Fruit fly (Drosophila melanogaster) whole organism, embryonic: ENCODE measurements around the gene orb.
A peak's percentile ranks its signal among the peaks of the same experiment; 100 is the strongest.

Experiments used
- CG10209 ChIP-seq: fragments of 200-800 bp; sonication (Bioruptor generic); optimal IDR thresholded peaks from 3 replicates; lab custom pipeline; 2017; ENCODE audit warnings: missing biosample characterization, mild to moderate bottlenecking, missing genetic modification characterization, missing genetic modification reagents
- CG10431 ChIP-seq: fragments of 200-800 bp; sonication (Bioruptor generic); optimal IDR thresholded peaks from 3 replicates; lab custom pipeline; 2018; ENCODE audit warnings: missing biosample characterization, mild to moderate bottlenecking, missing genetic modification characterization
- CG11398 ChIP-seq: fragments of 200-800 bp; sonication (Bioruptor generic); optimal IDR thresholded peaks from 2 replicates; lab custom pipeline; 2016; ENCODE audit warnings: missing biosample characterization, missing genetic modification characterization
- CG11560 ChIP-seq: fragments of 200-800 bp; sonication (Bioruptor generic); IDR thresholded peaks from 3 replicates; pipeline ENCODE4 v1.3.6; 2022; ENCODE audit warnings: missing biosample characterization, missing genetic modification characterization
- CG11696 ChIP-seq: fragments of 200-800 bp; sonication (Bioruptor generic); IDR thresholded peaks from 2 replicates; pipeline ENCODE4 v1.3.6; 2022; ENCODE audit warnings: missing biosample characterization, missing genetic modification characterization
- CG12769 ChIP-seq: fragments of 200-800 bp; sonication (Bioruptor generic); optimal IDR thresholded peaks from 2 replicates; lab custom pipeline; 2019; ENCODE audit warnings: missing biosample characterization, mild to moderate bottlenecking, missing genetic modification characterization, moderate library complexity
- CG14050 ChIP-seq: fragments of 200-800 bp; sonication (Bioruptor generic); IDR thresholded peaks from 3 replicates; pipeline ENCODE4 v1.3.6; 2022; ENCODE audit warnings: missing biosample characterization, missing genetic modification characterization
- CG15479 ChIP-seq: fragments of 200-800 bp; sonication (Bioruptor generic); optimal IDR thresholded peaks from 3 replicates; lab custom pipeline; 2019; ENCODE audit warnings: missing biosample characterization, mild to moderate bottlenecking, missing genetic modification characterization, moderate library complexity
- CG16779 ChIP-seq: fragments of 200-800 bp; sonication (Bioruptor generic); IDR thresholded peaks from 2 replicates; pipeline ENCODE4 v1.3.6; 2022; ENCODE audit warnings: missing biosample characterization, missing genetic modification characterization
- CG17802 ChIP-seq: fragments of 200-800 bp; sonication (Bioruptor generic); optimal IDR thresholded peaks from 2 replicates; lab custom pipeline; 2018; ENCODE audit warnings: missing biosample characterization, mild to moderate bottlenecking, missing genetic modification characterization, moderate library complexity
- CG18262 ChIP-seq: fragments of 200-800 bp; optimal IDR thresholded peaks from 3 replicates; lab custom pipeline; 2019; ENCODE audit warnings: missing biosample characterization, mild to moderate bottlenecking, missing genetic modification characterization, moderate library complexity
- CG34422 ChIP-seq: fragments of 200-800 bp; sonication (Bioruptor generic); IDR thresholded peaks from 3 replicates; pipeline ENCODE4 v1.3.6; 2022; ENCODE audit warnings: missing biosample characterization, missing genetic modification characterization
- CG4854 ChIP-seq: fragments of 200-800 bp; sonication (Bioruptor generic); optimal IDR thresholded peaks from 2 replicates; lab custom pipeline; 2016; ENCODE audit warnings: missing biosample characterization, missing genetic modification characterization, inconsistent platforms
- CG6175 ChIP-seq: fragments of 200-800 bp; sonication (Bioruptor generic); IDR thresholded peaks from 3 replicates; pipeline ENCODE4 v1.3.6; 2022; ENCODE audit warnings: missing biosample characterization, missing genetic modification characterization
- CG6689 ChIP-seq: fragments of 200-800 bp; sonication (Bioruptor generic); IDR thresholded peaks from 2 replicates; pipeline ENCODE4 v1.3.6; 2022; ENCODE audit warnings: missing biosample characterization, missing genetic modification characterization
- CG6765 ChIP-seq: fragments of 200-800 bp; sonication (Bioruptor generic); optimal IDR thresholded peaks from 3 replicates; lab custom pipeline; 2017; ENCODE audit warnings: missing biosample characterization, mild to moderate bottlenecking, missing genetic modification characterization
- CG7372 ChIP-seq: fragments of 200-800 bp; sonication (Bioruptor generic); IDR thresholded peaks from 2 replicates; pipeline ENCODE4 v1.3.6; 2022; ENCODE audit warnings: missing biosample characterization, missing genetic modification characterization
- CG7786 ChIP-seq: fragments of 200-800 bp; sonication (Bioruptor generic); optimal IDR thresholded peaks from 2 replicates; lab custom pipeline; 2016; ENCODE audit warnings: missing biosample characterization, missing genetic modification characterization
- CG7987 ChIP-seq: fragments of 200-800 bp; sonication (Bioruptor generic); optimal IDR thresholded peaks from 2 replicates; lab custom pipeline; 2018; ENCODE audit warnings: missing biosample characterization, mild to moderate bottlenecking, missing genetic modification characterization, moderate library complexity
- CG8478 ChIP-seq: fragments of >200 bp; optimal IDR thresholded peaks from 2 replicates; lab custom pipeline; 2018
- CG9609 ChIP-seq: fragments of 200-800 bp; sonication (Bioruptor generic); optimal IDR thresholded peaks from 3 replicates; lab custom pipeline; 2016; ENCODE audit warnings: missing biosample characterization, missing genetic modification characterization
- CG9797 ChIP-seq: fragments of 200-800 bp; sonication (Bioruptor generic); optimal IDR thresholded peaks from 3 replicates; lab custom pipeline; 2018; ENCODE audit warnings: missing biosample characterization, mild to moderate bottlenecking, missing genetic modification characterization
- CG9876 ChIP-seq: fragments of 200-800 bp; sonication (Bioruptor generic); optimal IDR thresholded peaks from 2 replicates; lab custom pipeline; 2016; ENCODE audit warnings: missing biosample characterization, missing genetic modification characterization
- CkIIα-i1 ChIP-seq: fragments of 200-800 bp; sonication (Bioruptor generic); IDR thresholded peaks from 2 replicates; pipeline ENCODE4 v1.3.6; 2022; ENCODE audit warnings: missing biosample characterization, missing genetic modification characterization
- Dll ChIP-seq: fragments of 200-800 bp; sonication (Bioruptor generic); IDR thresholded peaks from 4 replicates; pipeline ENCODE4 v1.3.6; 2022; ENCODE audit warnings: missing biosample characterization, missing genetic modification characterization; ENCODE audit not compliant: partially characterized antibody
- Fer1 ChIP-seq: fragments of 200-800 bp; sonication (Bioruptor generic); optimal IDR thresholded peaks from 2 replicates; lab custom pipeline; 2017; ENCODE audit warnings: missing biosample characterization, mild to moderate bottlenecking, missing genetic modification characterization
- Fer2 ChIP-seq: fragments of 200-800 bp; sonication (Bioruptor generic); optimal IDR thresholded peaks from 2 replicates; lab custom pipeline; 2018; ENCODE audit warnings: missing biosample characterization, mild to moderate bottlenecking, missing genetic modification characterization, moderate library complexity
- GATAe ChIP-seq: fragments of 200-800 bp; sonication (Bioruptor generic); conservative IDR thresholded peaks from 2 replicates; pipeline ENCODE4 v1.3.6; 2022; ENCODE audit warnings: missing biosample characterization, missing genetic modification characterization
- HLH3B ChIP-seq: fragments of 200-800 bp; sonication (Bioruptor generic); IDR thresholded peaks from 2 replicates; pipeline ENCODE4 v1.3.6; 2022; ENCODE audit warnings: missing biosample characterization, missing genetic modification characterization
- HmgD ChIP-seq: fragments of 200-800 bp; sonication (Bioruptor generic); optimal IDR thresholded peaks from 3 replicates; lab custom pipeline; 2016; ENCODE audit warnings: missing biosample characterization, missing genetic modification characterization
- HmgZ ChIP-seq: fragments of 200-800 bp; sonication (Bioruptor generic); optimal IDR thresholded peaks from 2 replicates; lab custom pipeline; 2018; ENCODE audit warnings: missing biosample characterization, mild to moderate bottlenecking, missing genetic modification characterization
- MESR4 ChIP-seq: fragments of 200-800 bp; sonication (Bioruptor generic); optimal IDR thresholded peaks from 2 replicates; lab custom pipeline; 2018; ENCODE audit warnings: missing biosample characterization, mild to moderate bottlenecking, missing genetic modification characterization, moderate library complexity
- Nf-YA ChIP-seq: fragments of 200-800 bp; sonication (Bioruptor generic); IDR thresholded peaks from 2 replicates; pipeline ENCODE4 v1.3.6; 2022; ENCODE audit warnings: missing biosample characterization, missing genetic modification characterization
- Trl ChIP-seq, 3 experiments: fragments of >200 bp in 2 of 3; fragments of 200-800 bp in 1 of 3; sonication (Bioruptor generic) in 1 of 3; optimal IDR thresholded peaks; 2 replicates in 1 of 3; 3 replicates in 2 of 3; lab custom pipeline; 2016 to 2017; ENCODE audit warnings: missing biosample characterization in 1 of 3, missing genetic modification characterization in 1 of 3
- aop ChIP-seq: fragments of 200-800 bp; sonication (Bioruptor generic); IDR thresholded peaks from 2 replicates; pipeline ENCODE4 v1.3.6; 2022; ENCODE audit warnings: missing biosample characterization, missing genetic modification characterization
- ci ChIP-seq: fragments of 200-800 bp; sonication (Bioruptor generic); IDR thresholded peaks from 3 replicates; pipeline ENCODE4 v1.3.6; 2022; ENCODE audit warnings: missing biosample characterization, missing genetic modification characterization
- crol ChIP-seq: fragments of 200-800 bp; sonication (Bioruptor generic); IDR thresholded peaks from 2 replicates; pipeline ENCODE4 v1.3.6; 2022; ENCODE audit warnings: missing biosample characterization, missing genetic modification characterization
- crp ChIP-seq, 2 experiments: fragments of 200-800 bp; sonication (Bioruptor generic); optimal IDR thresholded peaks; 2 replicates in 1 of 2; 3 replicates in 1 of 2; lab custom pipeline; 2017; ENCODE audit warnings: missing biosample characterization in 2 of 2, missing genetic modification characterization in 2 of 2, mild to moderate bottlenecking in 1 of 2, moderate library complexity in 1 of 2
- eve ChIP-seq, 2 experiments: fragments of >200 bp; optimal IDR thresholded peaks; 2 replicates each; lab custom pipeline; 2017; ENCODE audit warnings: missing biosample characterization in 2 of 2, missing genetic modification characterization in 2 of 2
- fd3F ChIP-seq: fragments of 200-800 bp; sonication (Bioruptor generic); optimal IDR thresholded peaks from 2 replicates; lab custom pipeline; 2018; ENCODE audit warnings: missing biosample characterization, mild to moderate bottlenecking, missing genetic modification characterization, moderate library complexity
- hbn ChIP-seq: fragments of 200-800 bp; sonication (Bioruptor generic); IDR thresholded peaks from 2 replicates; pipeline ENCODE4 v1.3.6; 2022; ENCODE audit warnings: missing biosample characterization, missing genetic modification characterization; ENCODE audit not compliant: partially characterized antibody
- hth ChIP-seq: fragments of >200 bp; optimal IDR thresholded peaks from 2 replicates; lab custom pipeline; 2017; ENCODE audit warnings: inconsistent platforms
- pho ChIP-seq: fragments of 200-800 bp; sonication (Bioruptor generic); optimal IDR thresholded peaks from 2 replicates; lab custom pipeline; 2016; ENCODE audit warnings: missing biosample characterization, missing genetic modification characterization
- psq ChIP-seq: fragments of 200-800 bp; sonication (Bioruptor generic); optimal IDR thresholded peaks from 2 replicates; lab custom pipeline; 2017; ENCODE audit warnings: missing biosample characterization, missing genetic modification characterization
- pzg ChIP-seq: fragments of 200-800 bp; sonication (Bioruptor generic); optimal IDR thresholded peaks from 3 replicates; lab custom pipeline; 2018; ENCODE audit warnings: missing biosample characterization, mild to moderate bottlenecking, missing genetic modification characterization, moderate library complexity
- row ChIP-seq: fragments of 200-800 bp; sonication (Bioruptor generic); IDR thresholded peaks from 3 replicates; pipeline ENCODE4 v1.3.6; 2022; ENCODE audit warnings: missing biosample characterization, missing genetic modification characterization
- stc ChIP-seq: fragments of 200-800 bp; sonication (Bioruptor generic); IDR thresholded peaks from 2 replicates; pipeline ENCODE4 v1.3.6; 2022; ENCODE audit warnings: missing biosample characterization, missing genetic modification characterization
- tap ChIP-seq: fragments of 200-800 bp; optimal IDR thresholded peaks from 3 replicates; lab custom pipeline; 2019; ENCODE audit warnings: missing biosample characterization, mild to moderate bottlenecking, missing genetic modification characterization, moderate library complexity
- twi ChIP-seq: fragments of 200-800 bp; optimal IDR thresholded peaks from 2 replicates; lab custom pipeline; 2019; ENCODE audit warnings: missing biosample characterization, mild to moderate bottlenecking, missing genetic modification characterization, moderate library complexity
- zen ChIP-seq: fragments of 200-800 bp; sonication (Bioruptor generic); optimal IDR thresholded peaks from 3 replicates; lab custom pipeline; 2018; ENCODE audit warnings: missing biosample characterization, mild to moderate bottlenecking, missing genetic modification characterization, moderate library complexity

The orb gene

dm6 chr3R:23221680-23222148 is 58.9 kb downstream of the orb start (continued):
- TF ChIP-seq Dll (GFP tag; lab: Robert Waterston, UW), result peak; percentile 47; the same call in 1 of the 4 replicates
- TF ChIP-seq HmgZ (tag; lab: Kevin White, UChicago), result peak; percentile 37
- TF ChIP-seq HLH3B (GFP tag; lab: Robert Waterston, UW), result no peak
- TF ChIP-seq CkIIα-i1 (GFP tag; lab: Robert Waterston, UW), result no peak
- TF ChIP-seq ci (GFP tag; lab: Robert Waterston, UW), result 0 out of 3 replicates have a peak, but pooled peaks have one; percentile 36
- no peak for TF ChIP-seq CG16779 (GFP tag; lab: Robert Waterston, UW)
- no peak for TF ChIP-seq CG6689 (GFP tag; lab: Robert Waterston, UW)
- TF ChIP-seq CG6765, result no peak
- no peak for TF ChIP-seq MESR4 (GFP tag; lab: Kevin White, UChicago)
- no peak for TF ChIP-seq zen (tag; lab: Kevin White, UChicago)
- peak; percentile 33 for TF ChIP-seq CG9797 (GFP tag; lab: Kevin White, UChicago)
- TF ChIP-seq CG10209 (GFP tag; lab: Kevin White, UChicago), result no peak
- TF ChIP-seq psq, result peak; percentile 8
- TF ChIP-seq CG11696, result no peak
- peak in 1 of 2 experiments; percentile 31 for TF ChIP-seq Trl (optimal IDR thresholded peaks at IDR 0.05; lab: Kevin White, UChicago)
- no peak for TF ChIP-seq Trl (GFP tag; optimal IDR thresholded peaks at IDR 0.05; lab: Kevin White, UChicago)
- TF ChIP-seq HmgD (GFP tag; lab: Kevin White, UChicago), result no peak
- TF ChIP-seq Nf-YA (GFP tag; lab: Robert Waterston, UW), result no peak
- peak; percentile 47 for TF ChIP-seq CG7987 (GFP tag; lab: Kevin White, UChicago)
- TF ChIP-seq pho (GFP tag; lab: Kevin White, UChicago), result peak; percentile 0
- TF ChIP-seq hbn (GFP tag; lab: Robert Waterston, UW), result no peak
- TF ChIP-seq Fer1, result peak; percentile 53
- no peak for TF ChIP-seq CG11560 (tag; lab: Robert Waterston, UW)
- TF ChIP-seq Fer2 (tag; lab: Kevin White, UChicago), result no peak
- TF ChIP-seq twi (tag; lab: Kevin White, UChicago), result no peak
- TF ChIP-seq CG11398 (GFP tag; lab: Kevin White, UChicago), result no peak
- no peak for TF ChIP-seq GATAe (GFP tag; lab: Robert Waterston, UW)
- peak; percentile 75 for TF ChIP-seq pzg (GFP tag; lab: Kevin White, UChicago)
- TF ChIP-seq CG4854 (GFP tag; lab: Kevin White, UChicago), result no peak

dm6 chr3R:23221003-23221679 is 59.5 kb downstream of the orb start:
- TF ChIP-seq CG7372 (GFP tag; lab: Robert Waterston, UW) (no peak), CG7786 (GFP tag; lab: Kevin White, UChicago) (no peak), CG12769 (tag; lab: Kevin White, UChicago) (peak; percentile 8), CG8478 (lab: Kevin White, UChicago) (peak; percentile 85), crol (peak; percentile 61), CG18262 (tag; lab: Kevin White, UChicago) (no peak), fd3F (GFP tag; lab: Kevin White, UChicago) (peak; percentile 1), CG6175 (GFP tag; lab: Robert Waterston, UW) (0 out of 3 replicates have a peak, but pooled peaks have one; percentile 47), crp (GFP tag; optimal IDR thresholded peaks at IDR 0.05; lab: Kevin White, UChicago) (peak in 1 of 2 experiments; percentile 66), CG15479 (GFP tag; lab: Kevin White, UChicago) (no peak), CG9609 (GFP tag; lab: Kevin White, UChicago) (no peak), CG17802 (tag; lab: Kevin White, UChicago) (no peak), CG10431 (GFP tag; lab: Kevin White, UChicago) (no peak), eve (GFP tag; optimal IDR thresholded peaks at IDR 0.05; lab: Kevin White, UChicago) (peak in 1 of 2 experiments; percentile 75), tap (tag; lab: Kevin White, UChicago) (no peak), CG14050 (no peak), stc (GFP tag; lab: Robert Waterston, UW) (0 out of 2 replicates have a peak, but pooled peaks have one; percentile 13), CG9876 (no peak), row (0 out of 3 replicates have a peak, but pooled peaks have one; percentile 26), CG34422 (GFP tag; lab: Robert Waterston, UW) (peak; percentile 36; the same call in 1 of the 3 replicates), aop (GFP tag; lab: Robert Waterston, UW) (no peak), hth (lab: Kevin White, UChicago) (no peak)
